Fruit fly (Drosophila melanogaster): Measurements from ENCODE around the gene CG13138.

DNA sequence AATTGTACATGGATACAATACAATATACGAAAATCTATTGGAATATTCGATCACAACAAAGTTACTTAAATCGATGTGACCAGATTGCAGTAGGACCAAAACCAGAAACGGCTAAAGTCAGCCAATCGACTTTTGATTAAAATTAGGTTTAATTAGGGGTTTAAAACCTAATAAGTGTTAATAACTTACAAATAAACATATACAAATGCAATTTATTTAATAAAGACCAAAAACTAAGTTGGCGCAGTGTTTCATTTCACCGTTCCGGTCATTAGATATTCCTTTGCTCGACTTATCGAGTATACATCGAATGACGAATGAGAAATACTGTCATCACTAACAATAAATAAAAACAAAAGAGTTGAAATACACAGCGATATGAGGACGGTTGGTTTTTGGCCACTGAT lies 51.4 kb downstream of the CG13138 start, which contains the start of the genes bsk and CG31717:
- TF ChIP-seq pan (optimal IDR thresholded peaks at IDR 0.05) (no peak), usp (GFP tag; optimal IDR thresholded peaks at IDR 0.05) (no peak), CG8478 (optimal IDR thresholded peaks at IDR 0.05) (no peak), psq (optimal IDR thresholded peaks at IDR 0.05) (no peak)
